In genomic region chrIII:12558097-12558594, ce11 we compare ENCODE assay signal across 1 worm cellular context.
A peak's percentile ranks its signal among the peaks of the same experiment; 100 is the strongest.
TF ChIP-seq lines count a peak whose summit lies in the region.

No protein-coding gene starts in this region.

TF ChIP-seq in whole organism, L4 larva, 104 proteins besides CTCF, POLR2A, EP300 and RAD21 (continued from another document):
- TF ChIP-seq spr-3 (GFP tag; optimal IDR thresholded peaks at IDR 0.05; lab: Kevin White, UChicago) = no peak
- peak; percentile 49 to 59 for TF ChIP-seq lsy-2 (tag; optimal IDR thresholded peaks at IDR 0.05; lab: Kevin White, UChicago)
- peak; percentile 56; the same call in 1 of the 2 replicates for TF ChIP-seq pha-4 (GFP tag; IDR thresholded peaks at IDR 0.05; lab: Robert Waterston, UW)
- TF ChIP-seq pha-4 (tag; optimal IDR thresholded peaks at IDR 0.05; lab: Kevin White, UChicago) = peak; percentile 65
- peak; percentile 43 for TF ChIP-seq spr-1 (tag; optimal IDR thresholded peaks at IDR 0.05; lab: Kevin White, UChicago)
- TF ChIP-seq nhr-41 (GFP tag; IDR thresholded peaks at IDR 0.05; lab: Robert Waterston, UW) = 0 out of 2 replicates have a peak, but pooled peaks have one; percentile 19
- TF ChIP-seq ceh-44 (GFP tag; IDR thresholded peaks at IDR 0.05; lab: Robert Waterston, UW) = no peak
- TF ChIP-seq lin-1 (GFP tag; IDR thresholded peaks at IDR 0.05; lab: Robert Waterston, UW) = 0 out of 2 replicates have a peak, but pooled peaks have one; percentile 57
- TF ChIP-seq mes-2 (tag; optimal IDR thresholded peaks at IDR 0.05; lab: Kevin White, UChicago; ENCODE audit: poor library complexity, severe bottlenecking) = no peak
- peak; percentile 28 for TF ChIP-seq duxl-1 (tag; optimal IDR thresholded peaks at IDR 0.05; lab: Kevin White, UChicago; ENCODE audit: poor library complexity)
- TF ChIP-seq nhr-11 (tag; optimal IDR thresholded peaks at IDR 0.05; lab: Kevin White, UChicago) = peak; percentile 62
- peak; percentile 67; the same call in 1 of the 2 replicates for TF ChIP-seq egl-43 (GFP tag; IDR thresholded peaks at IDR 0.05; lab: Robert Waterston, UW)
- TF ChIP-seq aly-2 (tag; optimal IDR thresholded peaks at IDR 0.05; lab: Kevin White, UChicago) = no peak
- TF ChIP-seq hlh-11 (tag; optimal IDR thresholded peaks at IDR 0.05; lab: Kevin White, UChicago) = peak; percentile 85
- TF ChIP-seq mxl-3 (GFP tag; optimal IDR thresholded peaks at IDR 0.05; lab: Kevin White, UChicago) = no peak
- no peak for TF ChIP-seq nhr-76 (tag; optimal IDR thresholded peaks at IDR 0.05; lab: Kevin White, UChicago)
- peak in 1 of 2 experiments; percentile 69 for TF ChIP-seq hif-1 (tag; optimal IDR thresholded peaks at IDR 0.05; lab: Kevin White, UChicago)
- peak; percentile 51 for TF ChIP-seq nhr-48 (tag; optimal IDR thresholded peaks at IDR 0.05; lab: Kevin White, UChicago)
- TF ChIP-seq arid-1 (GFP tag; conservative IDR thresholded peaks at IDR 0.05; lab: Robert Waterston, UW) = no peak
- no peak for TF ChIP-seq T20F7.1 (GFP tag; optimal IDR thresholded peaks at IDR 0.05; lab: Kevin White, UChicago)
- no peak for TF ChIP-seq F26F4.8 (GFP tag; conservative IDR thresholded peaks at IDR 0.05; lab: Robert Waterston, UW)
- TF ChIP-seq nhr-10 (tag; optimal IDR thresholded peaks at IDR 0.05; lab: Kevin White, UChicago) = no peak
- TF ChIP-seq lin-38 (GFP tag; IDR thresholded peaks at IDR 0.05; lab: Robert Waterston, UW) = 0 out of 2 replicates have a peak, but pooled peaks have one; percentile 23
- TF ChIP-seq zip-2 (tag; optimal IDR thresholded peaks at IDR 0.05; lab: Kevin White, UChicago) = no peak
